Worm (Caenorhabditis elegans): ENCODE measurements around the gene ZC196.2.

Gene ZC196.2

DNA sequence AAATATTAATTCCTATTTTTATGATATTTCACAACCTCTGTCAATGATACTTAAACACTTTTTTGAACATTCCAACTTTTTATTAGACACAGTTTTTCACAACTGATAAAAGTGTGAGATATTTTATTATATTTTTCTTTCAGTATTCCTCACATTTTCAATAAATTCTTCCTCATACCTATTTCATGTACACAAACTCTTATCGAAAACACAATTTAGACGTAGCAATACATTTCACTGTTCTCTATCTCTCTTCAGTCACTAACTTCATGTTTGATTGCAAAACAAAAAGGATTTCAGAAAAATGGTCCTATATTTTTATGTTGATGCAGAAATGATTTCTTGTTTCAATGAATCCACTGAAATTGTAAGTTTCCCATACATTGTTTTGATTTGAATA is 6.6 kb downstream of the ZC196.2 start, which contains the start of gene B0507.6:
B0507.6 (plus strand) TSS at position 301 of the 400 bp plus-strand sequence.
- no peak for TF ChIP-seq fkh-10 (GFP tag; optimal IDR thresholded peaks at IDR 0.05)
- no peak for TF ChIP-seq tbx-2 (tag; optimal IDR thresholded peaks at IDR 0.05)
- no peak for TF ChIP-seq elt-2 (tag; optimal IDR thresholded peaks at IDR 0.05)
- TF ChIP-seq skn-1 (tag; optimal IDR thresholded peaks at IDR 0.05): no peak
- no peak for TF ChIP-seq egl-27 (tag; optimal IDR thresholded peaks at IDR 0.05)
- no peak for TF ChIP-seq ceh-16 (tag; optimal IDR thresholded peaks at IDR 0.05)
- TF ChIP-seq mdl-1 (tag; optimal IDR thresholded peaks at IDR 0.05): no peak
- no peak for TF ChIP-seq nhr-25 (tag; optimal IDR thresholded peaks at IDR 0.05)
- no peak for TF ChIP-seq ceh-82 (tag; optimal IDR thresholded peaks at IDR 0.05)
- no peak for TF ChIP-seq ztf-4 (tag; optimal IDR thresholded peaks at IDR 0.05)
- TF ChIP-seq fkh-2 (tag; optimal IDR thresholded peaks at IDR 0.05): no peak
- TF ChIP-seq ama-1 (optimal IDR thresholded peaks at IDR 0.05): no peak
- TF ChIP-seq snpc-4 (tag; optimal IDR thresholded peaks at IDR 0.05): no peak
- TF ChIP-seq lsy-12 (tag; optimal IDR thresholded peaks at IDR 0.05): no peak

DNA sequence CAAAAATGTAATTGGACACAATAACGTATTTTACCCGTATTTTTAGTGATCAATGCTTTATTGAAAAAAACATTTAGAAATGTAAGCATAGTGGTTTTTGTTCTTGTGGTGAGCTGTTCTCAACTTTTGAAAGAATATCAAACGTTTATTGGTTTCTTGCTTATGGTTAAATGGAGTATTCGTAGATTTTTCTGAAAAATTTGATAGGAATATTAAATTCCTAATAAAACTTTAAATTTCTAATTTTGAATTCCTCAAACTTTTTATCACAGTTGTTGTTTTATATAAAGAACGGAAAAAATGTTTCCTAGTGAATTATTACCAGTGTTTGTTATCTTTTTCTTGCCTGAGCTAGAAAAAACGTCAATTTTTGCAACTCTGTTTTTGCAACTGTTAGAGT is 14.2 kb downstream of the ZC196.2 start, which contains the start of gene B0507.5:
B0507.5 (plus strand) TSS at position 301 of the 400 bp plus-strand sequence.
- TF ChIP-seq daf-12 (tag; optimal IDR thresholded peaks at IDR 0.05) (no peak), mml-1 (tag; optimal IDR thresholded peaks at IDR 0.05) (no peak), hmg-11 (tag; optimal IDR thresholded peaks at IDR 0.05) (no peak), jun-1 (tag; optimal IDR thresholded peaks at IDR 0.05) (no peak), aly-2 (tag; optimal IDR thresholded peaks at IDR 0.05) (no peak), nhr-23 (tag; optimal IDR thresholded peaks at IDR 0.05) (no peak), lin-15B (tag; optimal IDR thresholded peaks at IDR 0.05) (no peak), snpc-4 (tag; optimal IDR thresholded peaks at IDR 0.05) (no peak), ama-1 (optimal IDR thresholded peaks at IDR 0.05) (no peak), skn-1 (tag; optimal IDR thresholded peaks at IDR 0.05) (no peak), ztf-4 (tag; optimal IDR thresholded peaks at IDR 0.05) (no peak), pha-4 (tag; optimal IDR thresholded peaks at IDR 0.05) (no peak), ceh-28 (tag; optimal IDR thresholded peaks at IDR 0.05) (no peak), pqm-1 (tag; optimal IDR thresholded peaks at IDR 0.05) (no peak), nhr-76 (tag; optimal IDR thresholded peaks at IDR 0.05) (no peak), fkh-2 (tag; optimal IDR thresholded peaks at IDR 0.05) (no peak), unc-62 (GFP tag; optimal IDR thresholded peaks at IDR 0.05) (no peak), lsy-12 (tag; optimal IDR thresholded peaks at IDR 0.05) (no peak), nhr-77 (tag; optimal IDR thresholded peaks at IDR 0.05) (no peak), fkh-10 (GFP tag; optimal IDR thresholded peaks at IDR 0.05) (no peak)

DNA sequence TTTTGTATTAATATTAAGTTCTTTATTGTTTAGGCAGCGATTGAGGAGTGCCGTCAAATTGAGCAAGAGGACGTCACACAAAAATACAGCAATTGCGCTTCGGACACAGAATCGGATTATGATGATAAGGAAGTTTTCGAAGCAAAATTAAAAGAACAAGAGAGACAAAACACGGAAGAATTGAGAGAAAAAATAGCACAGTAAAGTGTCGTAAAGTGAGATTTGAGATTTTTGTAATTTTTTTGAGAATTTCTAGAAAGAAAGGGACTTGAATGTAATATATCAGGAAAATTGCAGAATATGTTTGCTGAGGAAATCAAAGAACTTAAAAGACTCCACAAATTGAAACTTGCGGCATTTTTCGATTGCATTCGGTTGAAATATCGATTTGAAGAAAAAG is 15.4 kb downstream of the ZC196.2 start, which contains the start of gene B0507.4:
B0507.4 (plus strand) TSS at position 301 of the 400 bp plus-strand sequence.
- TF ChIP-seq nhr-43 (tag; optimal IDR thresholded peaks at IDR 0.05; ENCODE audit: poor library complexity, severe bottlenecking): no peak
- TF ChIP-seq mml-1 (tag; optimal IDR thresholded peaks at IDR 0.05): no peak
- TF ChIP-seq fkh-10 (GFP tag; optimal IDR thresholded peaks at IDR 0.05): no peak
- no peak for TF ChIP-seq elt-1 (tag; optimal IDR thresholded peaks at IDR 0.05)
- TF ChIP-seq egl-5 (tag; optimal IDR thresholded peaks at IDR 0.05): no peak
- TF ChIP-seq nfya-1 (tag; optimal IDR thresholded peaks at IDR 0.05; ENCODE audit: insufficient read depth): no peak
- no peak for TF ChIP-seq tbx-2 (tag; optimal IDR thresholded peaks at IDR 0.05)
- TF ChIP-seq egl-27 (tag; optimal IDR thresholded peaks at IDR 0.05): no peak
- no peak for TF ChIP-seq zag-1 (tag; optimal IDR thresholded peaks at IDR 0.05)
- TF ChIP-seq daf-12 (tag; optimal IDR thresholded peaks at IDR 0.05): no peak
- TF ChIP-seq eor-1 (tag; optimal IDR thresholded peaks at IDR 0.05): no peak
- TF ChIP-seq snpc-4 (tag; optimal IDR thresholded peaks at IDR 0.05): no peak
- no peak for TF ChIP-seq pha-4 (tag; optimal IDR thresholded peaks at IDR 0.05)
- TF ChIP-seq sea-2 (GFP tag; optimal IDR thresholded peaks at IDR 0.05): no peak
- no peak for TF ChIP-seq nhr-11 (tag; optimal IDR thresholded peaks at IDR 0.05)
- no peak for TF ChIP-seq elt-3 (tag; optimal IDR thresholded peaks at IDR 0.05)
- TF ChIP-seq ceh-9 (tag; optimal IDR thresholded peaks at IDR 0.05): no peak

DNA sequence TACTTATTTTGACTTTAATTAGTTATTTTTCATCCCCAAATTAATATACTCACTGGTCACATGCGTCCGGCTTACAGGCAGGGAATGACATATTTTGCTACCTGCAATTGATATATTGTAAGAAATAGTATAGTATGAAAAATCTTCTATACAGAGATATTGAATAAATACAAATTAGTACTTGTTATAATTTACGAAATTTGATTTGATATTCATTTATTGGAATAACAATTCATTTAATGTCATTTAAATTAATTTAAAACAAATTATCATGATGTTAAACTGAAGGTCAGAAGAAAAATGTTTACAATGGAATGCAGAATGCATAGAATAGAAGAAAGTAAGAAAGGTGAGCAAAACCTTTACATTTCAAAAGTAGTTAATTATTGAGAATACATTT is 19.4 kb downstream of the ZC196.2 start, which contains the start of gene B0507.7:
B0507.7 (minus strand) TSS at position 101 of the 400 bp plus-strand sequence.
- TF ChIP-seq fkh-2 (tag; optimal IDR thresholded peaks at IDR 0.05) (no peak), lin-39 (tag; optimal IDR thresholded peaks at IDR 0.05) (no peak), elt-3 (tag; optimal IDR thresholded peaks at IDR 0.05) (no peak), nhr-11 (tag; optimal IDR thresholded peaks at IDR 0.05) (no peak), pha-4 (tag; optimal IDR thresholded peaks at IDR 0.05) (no peak), nhr-237 (tag; optimal IDR thresholded peaks at IDR 0.05) (no peak), jun-1 (tag; optimal IDR thresholded peaks at IDR 0.05) (no peak), ceh-82 (tag; optimal IDR thresholded peaks at IDR 0.05) (no peak)
